Worm (Caenorhabditis elegans): ENCODE results near the gene C36C5.4.

The C36C5.4 gene

DNA sequence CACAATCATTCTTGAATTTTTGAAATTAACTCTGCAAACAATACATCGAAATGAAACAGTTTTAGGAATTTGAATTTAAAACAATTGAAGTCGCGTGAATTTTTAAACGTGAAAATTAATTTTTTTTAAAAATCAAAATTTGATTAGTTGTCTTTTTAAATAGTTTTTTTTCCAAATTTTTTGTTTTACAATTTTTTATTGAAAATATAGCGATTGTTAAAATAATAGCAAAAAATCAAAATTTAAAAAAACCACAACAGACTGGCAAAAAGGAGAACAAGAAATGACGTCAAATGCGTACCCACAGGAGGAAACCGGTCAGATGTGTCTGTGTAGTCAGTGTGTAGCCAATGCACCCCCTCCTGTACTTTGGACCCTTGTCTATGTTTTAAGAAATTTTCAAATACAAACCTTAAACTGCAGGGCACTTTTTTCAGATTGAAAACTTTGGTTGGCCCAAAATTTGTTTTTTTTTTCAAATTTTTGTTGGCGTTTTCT lies 30.5 kb downstream of the C36C5.4 start, which contains the start of the genes Y73C8B.1 and Y73C8B.5 (continued):
- TF ChIP-seq F10B5.3 (tag; optimal IDR thresholded peaks at IDR 0.05) (no peak), lin-39 (tag; optimal IDR thresholded peaks at IDR 0.05) (no peak), skn-1 (tag; optimal IDR thresholded peaks at IDR 0.05) (no peak), nhr-111 (GFP tag; optimal IDR thresholded peaks at IDR 0.05) (no peak), F37D6.2 (tag; optimal IDR thresholded peaks at IDR 0.05) (no peak), ceh-62 (tag; optimal IDR thresholded peaks at IDR 0.05) (no peak), zfp-2 (tag; optimal IDR thresholded peaks at IDR 0.05) (no peak), mep-1 (tag; optimal IDR thresholded peaks at IDR 0.05) (peak; percentile 20), T26A8.4 (GFP tag; IDR thresholded peaks at IDR 0.05) (no peak), nhr-237 (tag; optimal IDR thresholded peaks at IDR 0.05) (no peak), zag-1 (tag; optimal IDR thresholded peaks at IDR 0.05) (no peak), Y105C5A.15 (GFP tag; IDR thresholded peaks at IDR 0.05) (no peak), madf-5 (GFP tag; IDR thresholded peaks at IDR 0.05) (no peak), ama-1 (optimal IDR thresholded peaks at IDR 0.05) (no peak), nhr-102 (tag; optimal IDR thresholded peaks at IDR 0.05) (no peak), nhr-11 (tag; optimal IDR thresholded peaks at IDR 0.05) (peak; percentile 94)

DNA sequence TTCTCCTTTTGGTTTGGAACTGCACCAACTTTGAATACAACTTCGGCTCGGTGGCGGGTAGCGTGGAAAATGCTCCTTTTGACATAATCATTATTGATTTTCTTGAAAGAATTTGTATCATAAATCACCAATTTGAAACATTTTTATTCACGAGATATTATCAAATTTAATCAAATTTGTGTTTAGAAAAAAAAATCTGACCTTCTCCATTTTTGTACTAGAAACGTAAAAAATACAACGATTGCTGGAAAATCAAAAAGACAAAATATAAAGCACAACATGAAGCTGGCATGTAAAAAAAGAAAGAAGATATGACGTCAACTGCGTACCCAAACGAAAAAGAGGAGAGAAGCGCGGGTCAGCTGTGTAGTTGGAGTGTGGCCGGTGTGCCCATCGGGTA lies 34.0 kb downstream of the C36C5.4 start, which contains the start of gene K08D9.4:
Gene K08D9.4, minus strand, starts transcription at position 101 of the 400 bp plus-strand sequence.
- TF ChIP-seq lin-13 (GFP tag; optimal IDR thresholded peaks at IDR 0.05) (no peak), daf-8 (GFP tag; IDR thresholded peaks at IDR 0.05) (no peak), zip-11 (GFP tag; IDR thresholded peaks at IDR 0.05) (no peak), mes-2 (tag; optimal IDR thresholded peaks at IDR 0.05; ENCODE audit: poor library complexity, severe bottlenecking) (no peak), vab-7 (GFP tag; IDR thresholded peaks at IDR 0.05) (no peak), dmd-9 (GFP tag; IDR thresholded peaks at IDR 0.05) (no peak), ceh-28 (tag; optimal IDR thresholded peaks at IDR 0.05) (no peak), mxl-3 (GFP tag; optimal IDR thresholded peaks at IDR 0.05) (no peak), dmd-8 (GFP tag; IDR thresholded peaks at IDR 0.05) (no peak), saeg-2 (GFP tag; IDR thresholded peaks at IDR 0.05) (no peak), ama-1 (optimal IDR thresholded peaks at IDR 0.05) (no peak), lin-29 (GFP tag; IDR thresholded peaks at IDR 0.05) (no peak), spr-3 (GFP tag; optimal IDR thresholded peaks at IDR 0.05) (no peak), aly-2 (tag; optimal IDR thresholded peaks at IDR 0.05) (no peak)

DNA sequence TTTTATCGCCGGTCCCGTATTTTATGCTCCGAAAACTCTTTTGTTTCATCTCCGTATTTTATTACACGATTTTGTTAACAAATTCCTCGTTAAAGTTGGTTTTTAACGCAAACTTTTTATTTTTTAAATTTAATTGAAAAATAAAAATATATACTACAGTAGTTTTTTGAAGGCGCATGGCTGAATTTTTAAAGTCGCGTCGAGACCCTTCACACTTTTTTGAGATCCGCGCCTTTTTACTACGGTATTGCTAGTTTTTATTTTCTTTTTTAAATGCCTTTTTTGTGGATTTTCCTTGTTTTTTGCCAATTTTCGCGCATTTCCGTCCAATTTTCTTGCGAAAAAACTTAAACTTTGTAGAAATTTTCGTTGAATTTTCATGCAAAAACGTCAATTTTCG lies 38.1 kb downstream of the C36C5.4 start:
- no peak for TF ChIP-seq R02D3.7 (tag; optimal IDR thresholded peaks at IDR 0.05)
- no peak for TF ChIP-seq php-3 (GFP tag; IDR thresholded peaks at IDR 0.05)
- TF ChIP-seq F49E8.2 (tag; optimal IDR thresholded peaks at IDR 0.05; ENCODE audit: borderline replicate concordance) = peak; percentile 77
- no peak for TF ChIP-seq mxl-3 (GFP tag; optimal IDR thresholded peaks at IDR 0.05)
- TF ChIP-seq lsy-2 (tag; optimal IDR thresholded peaks at IDR 0.05) = peak in 1 of 2 experiments; percentile 41
- TF ChIP-seq Y75B8A.6 (GFP tag; IDR thresholded peaks at IDR 0.05) = no peak
- no peak for TF ChIP-seq ceh-44 (GFP tag; IDR thresholded peaks at IDR 0.05)
- TF ChIP-seq madf-5 (GFP tag; IDR thresholded peaks at IDR 0.05) = no peak
- TF ChIP-seq mdl-1 (tag; optimal IDR thresholded peaks at IDR 0.05) = no peak
- no peak for TF ChIP-seq D1046.2 (GFP tag; IDR thresholded peaks at IDR 0.05)
- TF ChIP-seq nhr-10 (tag; optimal IDR thresholded peaks at IDR 0.05) = no peak
- no peak for TF ChIP-seq tag-97 (GFP tag; IDR thresholded peaks at IDR 0.05)
- TF ChIP-seq lin-38 (GFP tag; IDR thresholded peaks at IDR 0.05) = peak; percentile 36; the same call in 1 of the 2 replicates
- peak; percentile 49; the same call in 1 of the 2 replicates for TF ChIP-seq snpc-1.2 (GFP tag; IDR thresholded peaks at IDR 0.05)

Measured in whole organism, L4 larva.